Worm (Caenorhabditis elegans) whole organism, L4 larva: ENCODE results near the gene lgc-36.

ENCODE experiments used
- F44E2.7 ChIP-seq: fragments of 200-800 bp; sonication (Bioruptor generic); IDR thresholded peaks from 2 replicates; pipeline ENCODE4 v2.1.2; 2022; ENCODE audit warnings: missing genetic modification characterization, missing compliant biosample characterization
- T26A8.4 ChIP-seq: fragments of 200-800 bp; sonication (Bioruptor generic); IDR thresholded peaks from 2 replicates; pipeline ENCODE4 v1.3.6; 2022; ENCODE audit warnings: missing genetic modification characterization, missing compliant biosample characterization
- Y48G9A.11 ChIP-seq: fragments of 200-800 bp; sonication (Bioruptor generic); IDR thresholded peaks from 2 replicates; pipeline ENCODE4 v1.3.6; 2022; ENCODE audit warnings: missing genetic modification reagents, missing genetic modification characterization, missing compliant biosample characterization
- ZK337.2 ChIP-seq: fragments of 200-800 bp; sonication (Bioruptor generic); IDR thresholded peaks from 2 replicates; pipeline ENCODE4 v1.3.6; 2022; ENCODE audit warnings: missing genetic modification reagents, missing genetic modification characterization, missing compliant biosample characterization
- ZK546.5 ChIP-seq, 2 experiments: sonication (generic microtip); optimal IDR thresholded peaks; 2 replicates each; lab custom pipeline; 2017; ENCODE audit warnings: missing biosample characterization in 2 of 2, missing genetic modification characterization in 2 of 2
- aha-1 ChIP-seq: fragments of 150-350 bp; peaks from one replicate; lab custom pipeline; 2014; ENCODE audit warnings: missing biosample characterization, missing genetic modification characterization
- arid-1 ChIP-seq: fragments of 200-800 bp; sonication (Bioruptor generic); conservative IDR thresholded peaks from 2 replicates; pipeline ENCODE4 v1.3.6; 2022; ENCODE audit warnings: missing genetic modification reagents, missing genetic modification characterization, missing compliant biosample characterization
- ceh-20 ChIP-seq: fragments of 200-800 bp; sonication (Bioruptor generic); IDR thresholded peaks from 2 replicates; pipeline ENCODE4 v1.3.6; 2022; ENCODE audit warnings: missing genetic modification reagents, missing genetic modification characterization, missing compliant biosample characterization
- ceh-62 ChIP-seq: sonication (generic microtip); optimal IDR thresholded peaks from 2 replicates; lab custom pipeline; 2017; ENCODE audit warnings: missing biosample characterization, missing genetic modification characterization
- ces-1 ChIP-seq: fragments of 150-350 bp; sonication (generic microtip); optimal IDR thresholded peaks from 4 replicates; lab custom pipeline; 2014; ENCODE audit warnings: missing biosample characterization, missing genetic modification reagents, missing genetic modification characterization
- cey-2 ChIP-seq: sonication (generic microtip); optimal IDR thresholded peaks from 3 replicates; lab custom pipeline; 2017; ENCODE audit warnings: missing genetic modification characterization, mild to moderate bottlenecking, missing compliant biosample characterization, antibody characterized with exemption, borderline replicate concordance; ENCODE audit not compliant: insufficient read depth
- daf-12 ChIP-seq: fragments of 150-350 bp; optimal IDR thresholded peaks from 2 replicates; lab custom pipeline; 2014; ENCODE audit warnings: missing biosample characterization, missing genetic modification reagents, missing genetic modification characterization
- daf-16 ChIP-seq, 3 experiments: sonication (generic microtip); optimal IDR thresholded peaks; 2 replicates each; lab custom pipeline; 2016 to 2017; ENCODE audit warnings: missing genetic modification characterization in 3 of 3, missing genetic modification reagents in 3 of 3, mild to moderate bottlenecking in 2 of 3, missing compliant biosample characterization in 2 of 3, missing biosample characterization in 1 of 3, moderate library complexity in 1 of 3
- daf-19 ChIP-seq: fragments of 200-800 bp; sonication (Bioruptor generic); conservative IDR thresholded peaks from 2 replicates; pipeline ENCODE4 v1.3.6; 2022; ENCODE audit warnings: missing genetic modification characterization, missing compliant biosample characterization
- dpl-1 ChIP-seq: fragments of 150-350 bp; optimal IDR thresholded peaks from 2 replicates; lab custom pipeline; 2014; ENCODE audit warnings: missing biosample characterization, missing genetic modification reagents, missing genetic modification characterization
- fkh-10 ChIP-seq: fragments of 150-350 bp; optimal IDR thresholded peaks from 2 replicates; lab custom pipeline; 2014; ENCODE audit warnings: missing biosample characterization, missing genetic modification reagents, missing genetic modification characterization
- hmg-1.1 ChIP-seq: fragments of 200-800 bp; sonication (Bioruptor generic); IDR thresholded peaks from 2 replicates; pipeline ENCODE4 v1.3.6; 2022; ENCODE audit warnings: missing genetic modification reagents, missing genetic modification characterization, missing compliant biosample characterization
- lim-7 ChIP-seq: fragments of 200-800 bp; sonication (Bioruptor generic); IDR thresholded peaks from 2 replicates; pipeline ENCODE4 v1.3.6; 2022; ENCODE audit warnings: missing genetic modification characterization, missing compliant biosample characterization
- lin-13 ChIP-seq: fragments of 150-350 bp; optimal IDR thresholded peaks from 2 replicates; lab custom pipeline; 2014; ENCODE audit warnings: missing biosample characterization, missing genetic modification reagents, missing genetic modification characterization
- lin-29 ChIP-seq: fragments of 200-800 bp; sonication (Bioruptor generic); IDR thresholded peaks from 2 replicates; pipeline ENCODE4 v1.3.6; 2022; ENCODE audit warnings: missing genetic modification reagents, missing genetic modification characterization, missing compliant biosample characterization
- lir-3 ChIP-seq: sonication (generic microtip); optimal IDR thresholded peaks from 2 replicates; lab custom pipeline; 2016; ENCODE audit warnings: mild to moderate bottlenecking, missing genetic modification characterization, missing compliant biosample characterization
- mdl-1 ChIP-seq, 2 experiments: fragments of 150-350 bp in 1 of 2; sonication (generic microtip) in 1 of 2; optimal IDR thresholded peaks; 2 replicates each; lab custom pipeline; 2014 to 2017; ENCODE audit warnings: missing biosample characterization in 2 of 2, missing genetic modification characterization in 2 of 2
- mdt-29 ChIP-seq: fragments of 200-800 bp; sonication (Bioruptor generic); IDR thresholded peaks from 2 replicates; pipeline ENCODE4 v1.3.6; 2022; ENCODE audit warnings: missing genetic modification reagents, missing genetic modification characterization, missing compliant biosample characterization
- mes-2 ChIP-seq: sonication (generic microtip); optimal IDR thresholded peaks from 2 replicates; lab custom pipeline; 2016; ENCODE audit warnings: missing genotype, mild to moderate bottlenecking, missing genetic modification characterization, missing compliant biosample characterization; ENCODE audit not compliant: poor library complexity, severe bottlenecking
- nhr-10 ChIP-seq: fragments of 150-350 bp; optimal IDR thresholded peaks from 2 replicates; lab custom pipeline; 2014; ENCODE audit warnings: missing biosample characterization, missing genetic modification characterization
- nhr-102 ChIP-seq: sonication (generic microtip); optimal IDR thresholded peaks from 2 replicates; lab custom pipeline; 2016; ENCODE audit warnings: mild to moderate bottlenecking, missing genetic modification characterization, moderate library complexity, missing compliant biosample characterization
- nhr-11 ChIP-seq: fragments of 150-350 bp; optimal IDR thresholded peaks from 2 replicates; lab custom pipeline; 2014; ENCODE audit warnings: missing biosample characterization, missing genetic modification characterization
- nhr-25 ChIP-seq: sonication (generic microtip); optimal IDR thresholded peaks from 2 replicates; lab custom pipeline; 2017; ENCODE audit warnings: missing genetic modification characterization, mild to moderate bottlenecking, missing compliant biosample characterization, antibody characterized with exemption, moderate library complexity, borderline replicate concordance; ENCODE audit not compliant: insufficient read depth
- nhr-48 ChIP-seq: sonication (generic microtip); optimal IDR thresholded peaks from 2 replicates; lab custom pipeline; 2016; ENCODE audit warnings: mild to moderate bottlenecking, missing genetic modification characterization, missing compliant biosample characterization
- nhr-6 ChIP-seq: fragments of 150-350 bp; optimal IDR thresholded peaks from 2 replicates; lab custom pipeline; 2014; ENCODE audit warnings: missing biosample characterization, missing genetic modification characterization
- pha-4 ChIP-seq, 2 experiments: fragments of 150-350 bp in 1 of 2; fragments of 200-800 bp in 1 of 2; sonication (Bioruptor generic) in 1 of 2; IDR thresholded peaks in 1 of 2; optimal IDR thresholded peaks in 1 of 2; 2 replicates each; pipeline versions ENCODE4 v1.3.6 to Lab custom; 2014 to 2022; ENCODE audit warnings: missing genetic modification characterization in 2 of 2, missing genetic modification reagents in 2 of 2, missing biosample characterization in 1 of 2, missing compliant biosample characterization in 1 of 2
- php-3 ChIP-seq: fragments of 200-800 bp; sonication (Bioruptor generic); IDR thresholded peaks from 2 replicates; pipeline ENCODE4 v1.3.6; 2022; ENCODE audit warnings: missing genetic modification reagents, missing genetic modification characterization, missing compliant biosample characterization
- pqm-1 ChIP-seq: sonication (generic microtip); optimal IDR thresholded peaks from 2 replicates; lab custom pipeline; 2017; ENCODE audit warnings: missing biosample characterization, missing genetic modification characterization
- rbr-2 ChIP-seq: sonication (generic microtip); optimal IDR thresholded peaks from 2 replicates; lab custom pipeline; 2016; ENCODE audit warnings: missing genotype, missing genetic modification characterization, missing compliant biosample characterization
- saeg-2 ChIP-seq: fragments of 200-800 bp; sonication (Bioruptor generic); IDR thresholded peaks from 2 replicates; pipeline ENCODE4 v1.3.6; 2022; ENCODE audit warnings: missing genetic modification reagents, missing genetic modification characterization, missing compliant biosample characterization
- sdz-12 ChIP-seq: fragments of 200-800 bp; sonication (Bioruptor generic); optimal IDR thresholded peaks from 2 replicates; lab custom pipeline; 2018; ENCODE audit warnings: mild to moderate bottlenecking, missing genetic modification characterization, missing compliant biosample characterization
- set-16 ChIP-seq: fragments of 200-800 bp; sonication (Bioruptor generic); IDR thresholded peaks from 2 replicates; pipeline ENCODE4 v1.3.6; 2022; ENCODE audit warnings: missing genetic modification reagents, missing genetic modification characterization, missing compliant biosample characterization
- snpc-1.2 ChIP-seq: fragments of 200-800 bp; sonication (Bioruptor generic); IDR thresholded peaks from 2 replicates; pipeline ENCODE4 v1.3.6; 2022; ENCODE audit warnings: missing genetic modification reagents, missing genetic modification characterization, missing compliant biosample characterization
- snpc-4 ChIP-seq: fragments of 150-350 bp; optimal IDR thresholded peaks from 2 replicates; lab custom pipeline; 2014; ENCODE audit warnings: missing biosample characterization, missing genetic modification characterization
- tra-1 ChIP-seq: fragments of 200-800 bp; sonication (Bioruptor generic); IDR thresholded peaks from 2 replicates; pipeline ENCODE4 v1.3.6; 2022; ENCODE audit warnings: missing genetic modification reagents, missing genetic modification characterization, missing compliant biosample characterization
- unc-39 ChIP-seq: sonication (generic microtip); optimal IDR thresholded peaks from 2 replicates; lab custom pipeline; 2017; ENCODE audit warnings: missing biosample characterization, missing genetic modification characterization
- unc-62 ChIP-seq, 3 experiments: fragments of 150-350 bp in 1 of 3; sonication (generic microtip); optimal IDR thresholded peaks in 2 of 3; peaks in 1 of 3; 1 replicate in 1 of 3; 2 replicates in 2 of 3; lab custom pipeline; 2014 to 2017; ENCODE audit warnings: missing biosample characterization in 3 of 3, missing genetic modification characterization in 3 of 3, missing genetic modification reagents in 3 of 3, missing genotype in 1 of 3
- zfp-3 ChIP-seq: fragments of 200-800 bp; sonication (Bioruptor generic); conservative IDR thresholded peaks from 2 replicates; pipeline ENCODE4 v1.3.6; 2022; ENCODE audit warnings: missing genetic modification reagents, missing genetic modification characterization, missing compliant biosample characterization
- zip-2 ChIP-seq: fragments of 150-350 bp; optimal IDR thresholded peaks from 2 replicates; lab custom pipeline; 2014; ENCODE audit warnings: missing biosample characterization, missing genetic modification characterization
- ztf-7 ChIP-seq: fragments of 150-350 bp; optimal IDR thresholded peaks from 2 replicates; lab custom pipeline; 2014; ENCODE audit warnings: missing biosample characterization, missing genetic modification characterization

Gene lgc-36

DNA sequence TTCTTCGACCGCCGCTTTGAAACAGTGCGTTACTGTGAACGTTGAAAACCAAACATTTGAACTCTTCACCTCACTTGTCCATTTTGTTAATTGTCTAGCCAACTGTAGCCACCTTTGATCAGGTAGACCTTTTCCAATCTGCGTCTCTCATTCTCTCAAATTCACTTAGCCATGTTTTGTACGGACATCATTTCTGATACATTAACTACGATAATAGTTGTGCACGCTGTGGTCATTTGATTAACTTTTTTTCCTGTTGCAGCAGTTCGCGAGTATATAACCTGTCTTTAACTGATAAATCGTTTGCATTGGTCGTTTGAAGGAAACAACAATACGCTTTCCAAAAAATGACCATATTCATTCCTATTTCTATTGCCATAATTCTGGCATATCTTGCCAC lies 41.4 kb downstream of the lgc-36 start, which contains the start of gene cyp-29A2 (continued):
- TF ChIP-seq mdl-1 (tag; optimal IDR thresholded peaks at IDR 0.05; lab: Kevin White, UChicago) = peak in 1 of 2 experiments; percentile 49
- TF ChIP-seq ZK337.2 = no peak
- no peak for TF ChIP-seq mes-2 (tag; lab: Kevin White, UChicago)
- no peak for TF ChIP-seq lin-29
- no peak for TF ChIP-seq ceh-20 (GFP tag; lab: Robert Waterston, UW)
- TF ChIP-seq saeg-2 (GFP tag; lab: Robert Waterston, UW) = no peak
- TF ChIP-seq unc-39 = no peak
- no peak for TF ChIP-seq ZK546.5 (tag; optimal IDR thresholded peaks at IDR 0.05; lab: Kevin White, UChicago)
- no peak for TF ChIP-seq daf-12 (tag; lab: Kevin White, UChicago)
- no peak for TF ChIP-seq nhr-25 (tag; lab: Kevin White, UChicago)
- TF ChIP-seq rbr-2 (tag; lab: Kevin White, UChicago) = no peak
- no peak for TF ChIP-seq Y48G9A.11 (GFP tag; lab: Robert Waterston, UW)
- TF ChIP-seq snpc-4 (tag; lab: Kevin White, UChicago) = no peak
- no peak for TF ChIP-seq set-16 (GFP tag; lab: Robert Waterston, UW)
- no peak for TF ChIP-seq arid-1
- TF ChIP-seq daf-19 = no peak
- 0 out of 2 replicates have a peak, but pooled peaks have one; percentile 43 for TF ChIP-seq php-3
- TF ChIP-seq nhr-10 (tag; lab: Kevin White, UChicago) = no peak
- no peak for TF ChIP-seq lin-13 (GFP tag; lab: Kevin White, UChicago)
- TF ChIP-seq snpc-1.2 (GFP tag; lab: Robert Waterston, UW) = no peak
- peak; percentile 7 for TF ChIP-seq nhr-6
- TF ChIP-seq ceh-62 (tag; lab: Kevin White, UChicago) = no peak
- no peak for TF ChIP-seq lir-3 (tag; lab: Kevin White, UChicago)
- peak in 1 of 2 experiments; percentile 58 for TF ChIP-seq unc-62 (GFP tag; optimal IDR thresholded peaks at IDR 0.05 in 1 of 2; lab: Kevin White, UChicago)
- no peak for TF ChIP-seq unc-62 (tag; optimal IDR thresholded peaks at IDR 0.05; lab: Kevin White, UChicago)
- no peak for TF ChIP-seq pha-4 (GFP tag; IDR thresholded peaks at IDR 0.05; lab: Robert Waterston, UW)
- no peak for TF ChIP-seq pha-4 (tag; optimal IDR thresholded peaks at IDR 0.05; lab: Kevin White, UChicago)
- no peak for TF ChIP-seq fkh-10 (GFP tag; lab: Kevin White, UChicago)
- TF ChIP-seq zip-2 (tag; lab: Kevin White, UChicago) = no peak
- TF ChIP-seq aha-1 (tag; lab: Kevin White, UChicago) = peak; percentile 32
- no peak for TF ChIP-seq zfp-3
- TF ChIP-seq F44E2.7 (GFP tag; lab: Robert Waterston, UW) = no peak
- no peak for TF ChIP-seq pqm-1
- no peak for TF ChIP-seq hmg-1.1 (GFP tag; lab: Robert Waterston, UW)
- no peak for TF ChIP-seq nhr-11 (tag; lab: Kevin White, UChicago)
- TF ChIP-seq nhr-48 (tag; lab: Kevin White, UChicago) = no peak
- no peak for TF ChIP-seq dpl-1 (GFP tag; lab: Kevin White, UChicago)
- TF ChIP-seq ztf-7 (tag; lab: Kevin White, UChicago) = no peak
- no peak for TF ChIP-seq daf-16 (GFP tag; optimal IDR thresholded peaks at IDR 0.05; lab: Kevin White, UChicago)
- TF ChIP-seq daf-16 (tag; optimal IDR thresholded peaks at IDR 0.05; lab: Kevin White, UChicago) = peak; percentile 69
- TF ChIP-seq T26A8.4 (GFP tag; lab: Robert Waterston, UW) = no peak
- no peak for TF ChIP-seq mdt-29 (GFP tag; lab: Robert Waterston, UW)
- TF ChIP-seq tra-1 (GFP tag; lab: Robert Waterston, UW) = no peak
- no peak for TF ChIP-seq sdz-12
- TF ChIP-seq cey-2 (tag; lab: Kevin White, UChicago) = no peak
- TF ChIP-seq lim-7 (GFP tag; lab: Robert Waterston, UW) = no peak
- TF ChIP-seq nhr-102 = no peak
- no peak for TF ChIP-seq ces-1 (GFP tag; lab: Kevin White, UChicago)
